Fruit fly (Drosophila melanogaster): ENCODE results near the gene CG9231.
A peak's percentile ranks its signal among the peaks of the same experiment; 100 is the strongest.

CG9231 gene

DNA sequence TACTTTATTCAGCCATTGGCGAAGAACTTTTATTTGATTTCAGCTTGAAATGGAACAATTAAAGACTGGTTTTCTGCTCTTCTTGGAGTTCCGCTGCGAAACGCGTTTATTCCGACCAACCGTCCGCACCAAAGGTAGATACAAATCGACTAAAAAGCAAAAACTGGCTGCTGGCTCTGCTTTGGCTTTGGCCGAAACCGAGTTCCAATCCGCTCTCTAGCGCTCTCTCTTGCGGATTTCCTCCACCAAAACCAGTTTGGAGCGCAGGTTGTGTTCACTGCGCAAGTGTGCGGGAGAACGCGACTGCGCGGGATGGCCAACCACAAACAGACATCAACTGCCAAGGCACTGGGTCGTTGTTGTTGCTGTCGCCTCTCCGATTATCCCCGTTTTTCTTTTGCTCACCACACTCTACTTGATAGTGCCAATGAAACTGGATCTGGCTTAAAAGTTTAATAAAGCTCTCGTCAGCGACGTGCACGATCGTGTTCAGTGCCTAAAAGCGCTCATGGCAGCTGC is 49.7 kb upstream of the CG9231 start, which contains the start of gene wnd (continued):
- TF ChIP-seq CG15514 (GFP tag; optimal IDR thresholded peaks at IDR 0.05) (no peak), CG2875 (GFP tag; optimal IDR thresholded peaks at IDR 0.05) (no peak), Sox102F (GFP tag; optimal IDR thresholded peaks at IDR 0.05) (no peak), kni (GFP tag; optimal IDR thresholded peaks at IDR 0.05) (peak; percentile 84), CG17359 (tag; optimal IDR thresholded peaks at IDR 0.05) (no peak), CG13287 (GFP tag; IDR thresholded peaks at IDR 0.05; ENCODE audit: partially characterized antibody) (peak; percentile 47; the same call in 1 of the 2 replicates), unc-4 (GFP tag; IDR thresholded peaks at IDR 0.05; ENCODE audit: partially characterized antibody) (peak; percentile 41), Neu2 (GFP tag; optimal IDR thresholded peaks at IDR 0.05; ENCODE audit: borderline replicate concordance) (no peak), grn (GFP tag; optimal IDR thresholded peaks at IDR 0.05) (peak; percentile 29), gce (GFP tag; IDR thresholded peaks at IDR 0.05) (0 out of 3 replicates have a peak, but pooled peaks have one; percentile 19), ase (GFP tag; IDR thresholded peaks at IDR 0.05) (no peak), prd (optimal IDR thresholded peaks at IDR 0.05) (no peak), prd (GFP tag; IDR thresholded peaks at IDR 0.05) (no peak), Nf-YB (GFP tag; optimal IDR thresholded peaks at IDR 0.05) (peak; percentile 71), run (tag; optimal IDR thresholded peaks at IDR 0.05) (peak; percentile 7), Mrtf (GFP tag; IDR thresholded peaks at IDR 0.05) (no peak), HLH3B (GFP tag; IDR thresholded peaks at IDR 0.05) (no peak), CG9609 (GFP tag; optimal IDR thresholded peaks at IDR 0.05) (no peak), Bgb (GFP tag; IDR thresholded peaks at IDR 0.05; ENCODE audit: partially characterized antibody) (peak; percentile 41; the same call in 1 of the 2 replicates), gem (tag; optimal IDR thresholded peaks at IDR 0.05) (no peak), sr (GFP tag; IDR thresholded peaks at IDR 0.05) (no peak), org-1 (GFP tag; optimal IDR thresholded peaks at IDR 0.05) (no peak), tio (GFP tag; optimal IDR thresholded peaks at IDR 0.05) (no peak), CG6254 (GFP tag; optimal IDR thresholded peaks at IDR 0.05) (peak; percentile 29), sens (GFP tag) (peak; percentile 82), HLH4C (GFP tag; IDR thresholded peaks at IDR 0.05; ENCODE audit: partially characterized antibody) (no peak), CG3726 (GFP tag; IDR thresholded peaks at IDR 0.05) (no peak), HLHmδ (GFP tag; optimal IDR thresholded peaks at IDR 0.05) (peak; percentile 30), CG17912 (GFP tag; optimal IDR thresholded peaks at IDR 0.05) (no peak), so (GFP tag; IDR thresholded peaks at IDR 0.05) (peak; percentile 38; the same call in 1 of the 3 replicates), CG9215 (GFP tag; IDR thresholded peaks at IDR 0.05) (no peak), mirr (GFP tag; optimal IDR thresholded peaks at IDR 0.05) (peak; percentile 14), CG12236 (GFP tag; optimal IDR thresholded peaks at IDR 0.05) (no peak), Abd-B (GFP tag; optimal IDR thresholded peaks at IDR 0.05) (no peak), yki (optimal IDR thresholded peaks at IDR 0.05) (peak; percentile 62), insv (GFP tag; optimal IDR thresholded peaks at IDR 0.05) (peak in 1 of 2 experiments; percentile 28), nom (GFP tag; optimal IDR thresholded peaks at IDR 0.05) (peak; percentile 23), CG11695 (GFP tag; IDR thresholded peaks at IDR 0.05) (0 out of 3 replicates have a peak, but pooled peaks have one; percentile 48), Dip2 (GFP tag; IDR thresholded peaks at IDR 0.05) (no peak), Dek (tag; optimal IDR thresholded peaks at IDR 0.05) (no peak)

dm6 chr3L:19634788-19635448 is 49.1 kb upstream of the CG9231 start:
- TF ChIP-seq pum (GFP tag; optimal IDR thresholded peaks at IDR 0.05), result no peak
- TF ChIP-seq CG8281 (tag; optimal IDR thresholded peaks at IDR 0.05), result peak; percentile 59
- peak; percentile 66 for TF ChIP-seq CG6683 (GFP tag; optimal IDR thresholded peaks at IDR 0.05)
- no peak for TF ChIP-seq so (GFP tag; IDR thresholded peaks at IDR 0.05)
- TF ChIP-seq bcd (GFP tag; optimal IDR thresholded peaks at IDR 0.05), result peak; percentile 66
- TF ChIP-seq stc (GFP tag; IDR thresholded peaks at IDR 0.05), result peak; percentile 70
- TF ChIP-seq hkb (optimal IDR thresholded peaks at IDR 0.05), result no peak
- TF ChIP-seq hkb (GFP tag; IDR thresholded peaks at IDR 0.05), result peak; percentile 54
- no peak for TF ChIP-seq CG13624 (GFP tag; optimal IDR thresholded peaks at IDR 0.05)
- no peak for TF ChIP-seq Poxn (GFP tag; IDR thresholded peaks at IDR 0.05)
- peak; percentile 54 for TF ChIP-seq CG6854 (GFP tag; optimal IDR thresholded peaks at IDR 0.05)
- TF ChIP-seq CG11504 (tag; optimal IDR thresholded peaks at IDR 0.05), result peak; percentile 90
- peak; percentile 90 for TF ChIP-seq Blimp-1 (GFP tag; optimal IDR thresholded peaks at IDR 0.05)

All from whole organism, embryonic.